Worm (Caenorhabditis elegans) whole organism, L1 larva: ENCODE data around the gene icln-1.

ENCODE experiments used
- egl-27 ChIP-seq, 2 experiments: fragments of 150-350 bp in 1 of 2; sonication (generic microtip); optimal IDR thresholded peaks; 3 replicates each; lab custom pipeline; 2017 to 2018; ENCODE audit warnings: missing biosample characterization in 2 of 2, missing genetic modification characterization in 2 of 2, missing genetic modification reagents in 2 of 2
- hpl-2 ChIP-seq: fragments of 150-350 bp; optimal IDR thresholded peaks from 2 replicates; lab custom pipeline; 2014; ENCODE audit warnings: missing biosample characterization, missing genetic modification reagents, missing genetic modification characterization
- lir-3 ChIP-seq: sonication (generic microtip); optimal IDR thresholded peaks from 2 replicates; lab custom pipeline; 2016; ENCODE audit warnings: mild to moderate bottlenecking, missing genetic modification characterization, moderate library complexity, missing compliant biosample characterization; ENCODE audit not compliant: poor library complexity
- mdl-1 ChIP-seq, 2 experiments: fragments of 150-350 bp; optimal IDR thresholded peaks; 2 replicates each; lab custom pipeline; 2014 to 2017; ENCODE audit warnings: missing biosample characterization in 2 of 2, missing genetic modification characterization in 2 of 2, inconsistent platforms in 1 of 2
- skn-1 ChIP-seq: fragments of 150-350 bp; optimal IDR thresholded peaks from 2 replicates; lab custom pipeline; 2014; ENCODE audit warnings: missing biosample characterization, missing genetic modification characterization
- snpc-4 ChIP-seq: fragments of 150-350 bp; optimal IDR thresholded peaks from 2 replicates; lab custom pipeline; 2014; ENCODE audit warnings: missing biosample characterization, missing genetic modification characterization
- tbx-2 ChIP-seq: sonication (generic microtip); optimal IDR thresholded peaks from 2 replicates; lab custom pipeline; 2016; ENCODE audit warnings: missing genetic modification characterization, missing compliant biosample characterization
- vab-15 ChIP-seq: sonication (generic microtip); optimal IDR thresholded peaks from 2 replicates; lab custom pipeline; 2017; ENCODE audit warnings: missing genotype, mild to moderate bottlenecking, missing genetic modification characterization, missing compliant biosample characterization
- ztf-11 ChIP-seq, 2 experiments: sonication (generic microtip); optimal IDR thresholded peaks; 2 replicates each; lab custom pipeline; 2016 to 2017; ENCODE audit warnings: missing genetic modification characterization in 2 of 2, missing biosample characterization in 1 of 2, missing compliant biosample characterization in 1 of 2

ce11 chrIV:9051036-9051435 lies 44.4 kb downstream of the icln-1 start:
- TF ChIP-seq snpc-4 (tag; lab: Kevin White, UChicago) (no peak), hpl-2 (GFP tag; lab: Kevin White, UChicago) (no peak), skn-1 (tag; lab: Kevin White, UChicago) (peak; percentile 73), mdl-1 (tag; optimal IDR thresholded peaks at IDR 0.05; lab: Kevin White, UChicago) (no peak), ztf-11 (tag; optimal IDR thresholded peaks at IDR 0.05; lab: Kevin White, UChicago) (no peak), vab-15 (tag; lab: Kevin White, UChicago) (no peak), lir-3 (no peak), tbx-2 (tag; lab: Kevin White, UChicago) (no peak), egl-27 (tag; optimal IDR thresholded peaks at IDR 0.05; lab: Kevin White, UChicago) (no peak)
